Worm (Caenorhabditis elegans) whole organism, L4 larva: ENCODE measurements around the gene cut-2.
A peak's percentile ranks its signal among the peaks of the same experiment; 100 is the strongest.

Experiments used
- D1046.2 ChIP-seq: fragments of 200-800 bp; sonication (Bioruptor generic); IDR thresholded peaks from 2 replicates; pipeline ENCODE4 v1.3.6; 2022; ENCODE audit warnings: missing genetic modification characterization, missing compliant biosample characterization
- T26A8.4 ChIP-seq: fragments of 200-800 bp; sonication (Bioruptor generic); IDR thresholded peaks from 2 replicates; pipeline ENCODE4 v1.3.6; 2022; ENCODE audit warnings: missing genetic modification characterization, missing compliant biosample characterization
- Y105C5A.15 ChIP-seq: fragments of 200-800 bp; sonication (Bioruptor generic); IDR thresholded peaks from 2 replicates; pipeline ENCODE4 v1.3.6; 2022; ENCODE audit warnings: missing genetic modification characterization, missing compliant biosample characterization
- Y75B8A.6 ChIP-seq: fragments of 200-800 bp; sonication (Bioruptor generic); IDR thresholded peaks from 2 replicates; pipeline ENCODE4 v1.3.6; 2022; ENCODE audit warnings: missing genetic modification reagents, missing genetic modification characterization, missing compliant biosample characterization
- ZK337.2 ChIP-seq: fragments of 200-800 bp; sonication (Bioruptor generic); IDR thresholded peaks from 2 replicates; pipeline ENCODE4 v1.3.6; 2022; ENCODE audit warnings: missing genetic modification reagents, missing genetic modification characterization, missing compliant biosample characterization
- aly-2 ChIP-seq: sonication (generic microtip); optimal IDR thresholded peaks from 2 replicates; lab custom pipeline; 2018; ENCODE audit warnings: missing biosample characterization, missing genetic modification characterization
- ceh-82 ChIP-seq: sonication (generic microtip); optimal IDR thresholded peaks from 2 replicates; lab custom pipeline; 2017; ENCODE audit warnings: missing biosample characterization, missing genetic modification characterization
- daf-12 ChIP-seq: fragments of 150-350 bp; optimal IDR thresholded peaks from 2 replicates; lab custom pipeline; 2014; ENCODE audit warnings: missing biosample characterization, missing genetic modification reagents, missing genetic modification characterization
- daf-19 ChIP-seq: fragments of 200-800 bp; sonication (Bioruptor generic); conservative IDR thresholded peaks from 2 replicates; pipeline ENCODE4 v1.3.6; 2022; ENCODE audit warnings: missing genetic modification characterization, missing compliant biosample characterization
- daf-8 ChIP-seq: fragments of 200-800 bp; sonication (Bioruptor generic); IDR thresholded peaks from 2 replicates; pipeline ENCODE4 v1.3.6; 2022; ENCODE audit warnings: missing genetic modification characterization, missing compliant biosample characterization
- dmd-6 ChIP-seq: fragments of 200-800 bp; sonication (Bioruptor generic); IDR thresholded peaks from 2 replicates; pipeline ENCODE4 v1.3.6; 2022; ENCODE audit warnings: missing genetic modification reagents, missing genetic modification characterization, missing compliant biosample characterization
- dmd-8 ChIP-seq: fragments of 200-800 bp; sonication (Bioruptor generic); IDR thresholded peaks from 2 replicates; pipeline ENCODE4 v1.3.6; 2022; ENCODE audit warnings: missing genetic modification characterization, missing compliant biosample characterization
- dpl-1 ChIP-seq: fragments of 150-350 bp; optimal IDR thresholded peaks from 2 replicates; lab custom pipeline; 2014; ENCODE audit warnings: missing biosample characterization, missing genetic modification reagents, missing genetic modification characterization
- fkh-10 ChIP-seq: fragments of 150-350 bp; optimal IDR thresholded peaks from 2 replicates; lab custom pipeline; 2014; ENCODE audit warnings: missing biosample characterization, missing genetic modification reagents, missing genetic modification characterization
- fos-1 ChIP-seq: fragments of 150-350 bp; optimal IDR thresholded peaks from 2 replicates; lab custom pipeline; 2014; ENCODE audit warnings: missing biosample characterization, missing genetic modification characterization
- hif-1 ChIP-seq, 2 experiments: sonication (generic microtip); optimal IDR thresholded peaks; 2 replicates each; lab custom pipeline; 2016 to 2017; ENCODE audit warnings: missing compliant biosample characterization in 2 of 2, missing genetic modification characterization in 2 of 2, missing genetic modification reagents in 2 of 2, missing genotype in 2 of 2, mild to moderate bottlenecking in 1 of 2
- hlh-30 ChIP-seq: sonication (generic microtip); optimal IDR thresholded peaks from 2 replicates; lab custom pipeline; 2017; ENCODE audit warnings: antibody characterized with exemption, mild to moderate bottlenecking, missing genetic modification characterization, missing compliant biosample characterization; ENCODE audit not compliant: insufficient read depth
- jun-1 ChIP-seq: fragments of 150-350 bp; optimal IDR thresholded peaks from 2 replicates; lab custom pipeline; 2014; ENCODE audit warnings: missing biosample characterization, missing genetic modification reagents, missing genetic modification characterization
- lin-13 ChIP-seq: fragments of 150-350 bp; optimal IDR thresholded peaks from 2 replicates; lab custom pipeline; 2014; ENCODE audit warnings: missing biosample characterization, missing genetic modification reagents, missing genetic modification characterization
- lin-39 ChIP-seq: fragments of 150-350 bp; optimal IDR thresholded peaks from 2 replicates; lab custom pipeline; 2014; ENCODE audit warnings: missing biosample characterization, missing genetic modification reagents, missing genetic modification characterization
- lir-3 ChIP-seq: sonication (generic microtip); optimal IDR thresholded peaks from 2 replicates; lab custom pipeline; 2016; ENCODE audit warnings: mild to moderate bottlenecking, missing genetic modification characterization, missing compliant biosample characterization
- madf-5 ChIP-seq, 2 experiments: fragments of 200-800 bp; sonication (Bioruptor generic); IDR thresholded peaks; 2 replicates each; pipeline ENCODE4 v1.3.6; 2022; ENCODE audit warnings: missing compliant biosample characterization in 2 of 2, missing genetic modification characterization in 2 of 2
- mdl-1 ChIP-seq, 2 experiments: fragments of 150-350 bp in 1 of 2; sonication (generic microtip) in 1 of 2; optimal IDR thresholded peaks; 2 replicates each; lab custom pipeline; 2014 to 2017; ENCODE audit warnings: missing biosample characterization in 2 of 2, missing genetic modification characterization in 2 of 2
- mep-1 ChIP-seq: fragments of 150-350 bp; sonication (generic microtip); optimal IDR thresholded peaks from 3 replicates; lab custom pipeline; 2014; ENCODE audit warnings: missing biosample characterization, missing genetic modification characterization
- mes-2 ChIP-seq: sonication (generic microtip); optimal IDR thresholded peaks from 2 replicates; lab custom pipeline; 2016; ENCODE audit warnings: missing genotype, mild to moderate bottlenecking, missing genetic modification characterization, missing compliant biosample characterization; ENCODE audit not compliant: poor library complexity, severe bottlenecking
- mxl-2 ChIP-seq: fragments of 200-800 bp; sonication (Bioruptor generic); conservative IDR thresholded peaks from 2 replicates; pipeline ENCODE4 v1.3.6; 2022; ENCODE audit warnings: missing genetic modification reagents, missing genetic modification characterization, missing compliant biosample characterization
- nhr-102 ChIP-seq: sonication (generic microtip); optimal IDR thresholded peaks from 2 replicates; lab custom pipeline; 2016; ENCODE audit warnings: mild to moderate bottlenecking, missing genetic modification characterization, moderate library complexity, missing compliant biosample characterization
- nhr-111 ChIP-seq: fragments of 200-800 bp; sonication (Bioruptor generic); optimal IDR thresholded peaks from 2 replicates; lab custom pipeline; 2018; ENCODE audit warnings: mild to moderate bottlenecking, missing genetic modification characterization, missing compliant biosample characterization
- nhr-25 ChIP-seq: sonication (generic microtip); optimal IDR thresholded peaks from 2 replicates; lab custom pipeline; 2017; ENCODE audit warnings: missing genetic modification characterization, mild to moderate bottlenecking, missing compliant biosample characterization, antibody characterized with exemption, moderate library complexity, borderline replicate concordance; ENCODE audit not compliant: insufficient read depth
- nhr-48 ChIP-seq: sonication (generic microtip); optimal IDR thresholded peaks from 2 replicates; lab custom pipeline; 2016; ENCODE audit warnings: mild to moderate bottlenecking, missing genetic modification characterization, missing compliant biosample characterization
- nhr-76 ChIP-seq: fragments of 150-350 bp; optimal IDR thresholded peaks from 2 replicates; lab custom pipeline; 2014; ENCODE audit warnings: missing biosample characterization, missing genetic modification characterization
- nhr-77 ChIP-seq: fragments of 150-350 bp; optimal IDR thresholded peaks from 2 replicates; lab custom pipeline; 2014; ENCODE audit warnings: missing biosample characterization, missing genetic modification characterization
- pha-4 ChIP-seq, 2 experiments: fragments of 150-350 bp in 1 of 2; fragments of 200-800 bp in 1 of 2; sonication (Bioruptor generic) in 1 of 2; IDR thresholded peaks in 1 of 2; optimal IDR thresholded peaks in 1 of 2; 2 replicates each; pipeline versions ENCODE4 v1.3.6 to Lab custom; 2014 to 2022; ENCODE audit warnings: missing genetic modification characterization in 2 of 2, missing genetic modification reagents in 2 of 2, missing biosample characterization in 1 of 2, missing compliant biosample characterization in 1 of 2
- saeg-2 ChIP-seq: fragments of 200-800 bp; sonication (Bioruptor generic); IDR thresholded peaks from 2 replicates; pipeline ENCODE4 v1.3.6; 2022; ENCODE audit warnings: missing genetic modification reagents, missing genetic modification characterization, missing compliant biosample characterization
- sdz-12 ChIP-seq: fragments of 200-800 bp; sonication (Bioruptor generic); optimal IDR thresholded peaks from 2 replicates; lab custom pipeline; 2018; ENCODE audit warnings: mild to moderate bottlenecking, missing genetic modification characterization, missing compliant biosample characterization
- snpc-1.2 ChIP-seq: fragments of 200-800 bp; sonication (Bioruptor generic); IDR thresholded peaks from 2 replicates; pipeline ENCODE4 v1.3.6; 2022; ENCODE audit warnings: missing genetic modification reagents, missing genetic modification characterization, missing compliant biosample characterization
- snpc-4 ChIP-seq: fragments of 150-350 bp; optimal IDR thresholded peaks from 2 replicates; lab custom pipeline; 2014; ENCODE audit warnings: missing biosample characterization, missing genetic modification characterization
- spr-3 ChIP-seq: fragments of 200-800 bp; sonication (Bioruptor generic); optimal IDR thresholded peaks from 2 replicates; lab custom pipeline; 2018; ENCODE audit warnings: mild to moderate bottlenecking, missing genetic modification characterization, missing compliant biosample characterization
- unc-39 ChIP-seq: sonication (generic microtip); optimal IDR thresholded peaks from 2 replicates; lab custom pipeline; 2017; ENCODE audit warnings: missing biosample characterization, missing genetic modification characterization
- unc-62 ChIP-seq, 3 experiments: fragments of 150-350 bp in 1 of 3; sonication (generic microtip); optimal IDR thresholded peaks in 2 of 3; peaks in 1 of 3; 1 replicate in 1 of 3; 2 replicates in 2 of 3; lab custom pipeline; 2014 to 2017; ENCODE audit warnings: missing biosample characterization in 3 of 3, missing genetic modification characterization in 3 of 3, missing genetic modification reagents in 3 of 3, missing genotype in 1 of 3
- vab-7 ChIP-seq: fragments of 200-800 bp; sonication (Bioruptor generic); IDR thresholded peaks from 2 replicates; pipeline ENCODE4 v1.3.6; 2022; ENCODE audit warnings: missing genetic modification reagents, missing genetic modification characterization, missing compliant biosample characterization
- zip-11 ChIP-seq: fragments of 200-800 bp; sonication (Bioruptor generic); IDR thresholded peaks from 2 replicates; pipeline ENCODE4 v1.3.6; 2022; ENCODE audit warnings: missing genetic modification characterization, missing compliant biosample characterization

Gene cut-2

DNA sequence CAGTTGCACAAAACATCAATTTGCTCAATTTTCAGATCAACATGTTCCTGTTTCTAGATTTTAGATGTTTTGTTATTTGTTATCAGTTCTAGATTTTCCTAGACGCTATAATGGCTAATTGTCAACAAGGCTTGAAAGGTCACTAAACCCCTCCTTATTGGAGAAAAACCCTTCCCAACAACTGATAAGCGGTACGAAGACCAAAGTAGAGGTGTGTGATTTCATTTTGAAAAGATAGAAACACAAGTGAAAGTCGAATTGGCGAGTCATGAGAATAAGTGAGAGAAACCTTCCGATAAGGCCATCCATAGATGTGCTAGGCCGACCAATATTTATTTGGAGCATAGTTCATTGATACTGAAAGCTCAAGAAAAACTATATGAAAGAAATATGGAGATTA is 41.1 kb upstream of the cut-2 start (continued):
- TF ChIP-seq saeg-2 (GFP tag; lab: Robert Waterston, UW) = no peak
- no peak for TF ChIP-seq ZK337.2 (GFP tag; lab: Robert Waterston, UW)
- no peak for TF ChIP-seq nhr-111 (GFP tag; lab: Kevin White, UChicago)
- no peak for TF ChIP-seq D1046.2 (GFP tag; lab: Robert Waterston, UW)
- no peak for TF ChIP-seq fos-1 (tag; lab: Kevin White, UChicago)
- TF ChIP-seq dpl-1 (GFP tag; lab: Kevin White, UChicago) = no peak
- peak in 1 of 2 experiments; percentile 47 for TF ChIP-seq mdl-1 (tag; optimal IDR thresholded peaks at IDR 0.05; lab: Kevin White, UChicago)
- no peak for TF ChIP-seq nhr-76 (tag; lab: Kevin White, UChicago)
- TF ChIP-seq madf-5 (GFP tag; IDR thresholded peaks at IDR 0.05; lab: Robert Waterston, UW) = no peak
- no peak for TF ChIP-seq jun-1 (tag; lab: Kevin White, UChicago)
- TF ChIP-seq nhr-77 = peak; percentile 70
- TF ChIP-seq snpc-1.2 (GFP tag; lab: Robert Waterston, UW) = no peak
- TF ChIP-seq mxl-2 (GFP tag; lab: Robert Waterston, UW) = no peak
- TF ChIP-seq vab-7 (GFP tag; lab: Robert Waterston, UW) = no peak
- TF ChIP-seq ceh-82 (tag; lab: Kevin White, UChicago) = no peak
- TF ChIP-seq mep-1 (tag; lab: Kevin White, UChicago) = peak; percentile 65
- no peak for TF ChIP-seq daf-8 (GFP tag; lab: Robert Waterston, UW)
- no peak for TF ChIP-seq T26A8.4 (GFP tag; lab: Robert Waterston, UW)
- no peak for TF ChIP-seq unc-39 (tag; lab: Kevin White, UChicago)
- TF ChIP-seq hlh-30 (tag; lab: Kevin White, UChicago) = peak; percentile 74
- no peak for TF ChIP-seq spr-3 (GFP tag; lab: Kevin White, UChicago)
- TF ChIP-seq snpc-4 (tag; lab: Kevin White, UChicago) = no peak
- TF ChIP-seq sdz-12 = no peak
- TF ChIP-seq hif-1 (tag; optimal IDR thresholded peaks at IDR 0.05; lab: Kevin White, UChicago) = no peak
- no peak for TF ChIP-seq pha-4 (GFP tag; IDR thresholded peaks at IDR 0.05; lab: Robert Waterston, UW)
- no peak for TF ChIP-seq pha-4 (tag; optimal IDR thresholded peaks at IDR 0.05; lab: Kevin White, UChicago)
- TF ChIP-seq aly-2 (tag; lab: Kevin White, UChicago) = no peak
- no peak for TF ChIP-seq lin-13
- TF ChIP-seq nhr-102 (tag; lab: Kevin White, UChicago) = peak; percentile 50
- no peak for TF ChIP-seq dmd-8 (GFP tag; lab: Robert Waterston, UW)
- TF ChIP-seq lir-3 (tag; lab: Kevin White, UChicago) = no peak
- no peak for TF ChIP-seq nhr-25 (tag; lab: Kevin White, UChicago)
- TF ChIP-seq fkh-10 (GFP tag; lab: Kevin White, UChicago) = no peak
- TF ChIP-seq dmd-6 (GFP tag; lab: Robert Waterston, UW) = peak; percentile 81
- TF ChIP-seq zip-11 (GFP tag; lab: Robert Waterston, UW) = no peak
- no peak for TF ChIP-seq Y75B8A.6 (GFP tag; lab: Robert Waterston, UW)
- TF ChIP-seq unc-62 (GFP tag; optimal IDR thresholded peaks at IDR 0.05 in 1 of 2; lab: Kevin White, UChicago) = no peak
- no peak for TF ChIP-seq unc-62 (tag; optimal IDR thresholded peaks at IDR 0.05; lab: Kevin White, UChicago)
- no peak for TF ChIP-seq lin-39
- TF ChIP-seq nhr-48 = peak; percentile 57
- TF ChIP-seq mes-2 (tag; lab: Kevin White, UChicago) = no peak
- TF ChIP-seq daf-12 (tag; lab: Kevin White, UChicago) = no peak
- no peak for TF ChIP-seq daf-19 (GFP tag; lab: Robert Waterston, UW)
- no peak for TF ChIP-seq Y105C5A.15 (GFP tag; lab: Robert Waterston, UW)
